Fruit fly (Drosophila melanogaster) whole organism, adult: ENCODE measurements around the gene Plp.

Source experiments
- CG1620 ChIP-seq: fragments of 200-800 bp; sonication (Bioruptor generic); optimal IDR thresholded peaks from 2 replicates; lab custom pipeline; 2016; ENCODE audit warnings: missing biosample characterization, missing genetic modification characterization
- kay ChIP-seq: fragments of 200-800 bp; sonication (Bioruptor generic); peaks from one replicate; lab custom pipeline; 2016; ENCODE audit warnings: missing biosample characterization, missing genetic modification characterization, borderline replicate concordance
- pad ChIP-seq: fragments of 200-800 bp; sonication (Bioruptor generic); optimal IDR thresholded peaks from 3 replicates; lab custom pipeline; 2017; ENCODE audit warnings: missing biosample characterization, missing genetic modification characterization, mild to moderate bottlenecking, moderate library complexity, missing genetic modification reagents

DNA sequence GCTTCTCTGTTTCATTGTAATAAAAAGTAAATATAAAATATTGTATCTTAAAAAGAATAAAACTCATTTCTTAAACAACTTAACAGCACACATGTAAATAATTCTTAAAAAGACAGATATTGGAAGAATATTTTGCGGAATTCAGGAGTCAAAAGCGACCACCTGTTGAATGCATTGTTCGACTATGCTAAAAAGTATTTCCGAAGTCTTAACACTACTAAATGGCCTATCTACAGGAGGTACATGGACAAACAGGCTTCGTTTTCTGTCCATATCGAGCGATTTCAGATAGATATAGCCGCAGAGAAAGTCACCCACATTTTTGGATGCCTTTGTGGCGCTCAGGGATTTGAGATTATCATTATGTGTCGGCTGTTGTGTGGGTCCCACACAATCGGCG is 48.6 kb upstream of the Plp start:
- TF ChIP-seq CG1620 (GFP tag; lab: Kevin White, UChicago) (no peak), pad (GFP tag; lab: Kevin White, UChicago) (no peak), kay (GFP tag; lab: Kevin White, UChicago) (no peak)
